Fruit fly (Drosophila melanogaster) Kc167 (cell line): Measurements from ENCODE around the gene CG7841.

Source experiments
- Sin3A ChIP-seq: fragments of >200 bp; optimal IDR thresholded peaks from 2 replicates; lab custom pipeline; 2018; ENCODE audit warnings: missing external identifiers
- h ChIP-seq: fragments of >200 bp; optimal IDR thresholded peaks from 3 replicates; lab custom pipeline; 2018; ENCODE audit warnings: missing external identifiers
- psq ChIP-seq: fragments of >200 bp; optimal IDR thresholded peaks from 2 replicates; lab custom pipeline; 2017; ENCODE audit warnings: missing external identifiers
- ttk ChIP-seq: sonication (Bioruptor generic); optimal IDR thresholded peaks from 2 replicates; lab custom pipeline; 2017; ENCODE audit warnings: missing external identifiers

DNA sequence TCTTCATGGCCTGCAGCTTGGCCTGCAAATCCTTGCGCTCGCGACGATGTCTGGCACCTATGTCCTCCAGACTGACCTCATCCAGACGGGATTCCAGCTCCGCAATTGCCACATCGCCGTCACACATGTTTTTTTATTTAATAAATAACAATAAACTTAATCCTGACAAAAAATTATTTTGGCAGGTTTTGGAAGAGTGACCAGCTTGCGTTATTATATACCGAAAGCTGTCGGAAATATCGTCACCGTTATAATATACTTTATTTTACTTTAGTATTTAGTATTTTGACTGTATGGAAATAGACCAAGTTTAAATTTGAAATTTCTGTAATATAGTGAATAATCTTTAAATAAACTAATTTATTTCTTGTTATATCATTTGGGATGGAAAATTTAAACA lies 3.4 kb downstream of the CG7841 start, which contains the start of gene CG7857:
- TF ChIP-seq h (lab: Kevin White, UChicago) (no peak), Sin3A (no peak), psq (lab: Kevin White, UChicago) (no peak), ttk (lab: Kevin White, UChicago) (no peak)
